Fruit fly (Drosophila melanogaster) whole organism, embryonic: ENCODE results near the gene CG13012.

Experiments used
- Blimp-1 ChIP-seq: fragments of 200-800 bp; sonication (Bioruptor generic); optimal IDR thresholded peaks from 3 replicates; lab custom pipeline; 2018; ENCODE audit warnings: missing biosample characterization, missing genetic modification characterization, mild to moderate bottlenecking, moderate library complexity, missing genetic modification reagents
- CG10147 ChIP-seq: fragments of 200-800 bp; sonication (Bioruptor generic); optimal IDR thresholded peaks from 2 replicates; lab custom pipeline; 2019; ENCODE audit warnings: missing biosample characterization, mild to moderate bottlenecking, missing genetic modification characterization, moderate library complexity
- CG5245 ChIP-seq: fragments of 200-800 bp; sonication (Bioruptor generic); optimal IDR thresholded peaks from 3 replicates; lab custom pipeline; 2016; ENCODE audit warnings: missing biosample characterization, missing genetic modification characterization
- CG7786 ChIP-seq: fragments of 200-800 bp; sonication (Bioruptor generic); optimal IDR thresholded peaks from 2 replicates; lab custom pipeline; 2016; ENCODE audit warnings: missing biosample characterization, missing genetic modification characterization
- CG8388 ChIP-seq: fragments of 200-800 bp; sonication (Bioruptor generic); optimal IDR thresholded peaks from 2 replicates; lab custom pipeline; 2019; ENCODE audit warnings: missing biosample characterization, mild to moderate bottlenecking, missing genetic modification characterization, moderate library complexity
- Xrp1 ChIP-seq: fragments of 200-800 bp; sonication (Bioruptor generic); IDR thresholded peaks from 2 replicates; pipeline ENCODE4 v1.3.6; 2022; ENCODE audit warnings: missing biosample characterization, missing genetic modification characterization
- YL-1 ChIP-seq: fragments of 200-800 bp; sonication (Bioruptor generic); optimal IDR thresholded peaks from 3 replicates; lab custom pipeline; 2017; ENCODE audit warnings: missing biosample characterization, mild to moderate bottlenecking, missing genetic modification characterization
- prd ChIP-seq, 3 experiments: fragments of >200 bp in 2 of 3; fragments of 200-800 bp in 1 of 3; sonication (Bioruptor generic) in 1 of 3; optimal IDR thresholded peaks in 2 of 3; IDR thresholded peaks in 1 of 3; 2 replicates in 2 of 3; 3 replicates in 1 of 3; pipeline versions ENCODE4 v1.3.6 to Lab custom; 2017 to 2022; ENCODE audit warnings: missing biosample characterization in 1 of 3, missing genetic modification characterization in 1 of 3

DNA sequence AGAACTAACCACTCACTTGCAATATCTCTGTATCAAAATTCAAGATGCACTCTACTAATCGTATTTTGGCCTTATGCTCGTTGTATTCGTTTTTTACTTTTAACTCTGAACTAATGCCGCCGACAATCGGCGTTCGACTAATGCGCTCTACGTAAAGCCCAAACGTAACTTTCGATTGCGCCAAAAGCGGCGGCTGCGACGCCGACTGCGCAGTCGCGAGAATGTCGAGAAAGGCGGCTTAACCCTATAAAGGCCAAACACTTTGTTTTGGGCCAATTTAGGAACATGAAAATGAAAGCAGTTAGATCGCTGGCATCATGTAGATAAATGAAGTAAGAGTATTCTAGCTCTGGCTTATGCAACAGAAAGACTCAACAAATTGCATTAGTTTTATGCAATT lies 3.6 kb downstream of the CG13012 start:
- TF ChIP-seq prd (optimal IDR thresholded peaks at IDR 0.05; lab: Kevin White, UChicago), result no peak
- TF ChIP-seq prd (GFP tag; IDR thresholded peaks at IDR 0.05; lab: Robert Waterston, UW), result no peak
- TF ChIP-seq YL-1 (GFP tag; lab: Kevin White, UChicago), result no peak
- no peak for TF ChIP-seq CG5245 (GFP tag; lab: Kevin White, UChicago)
- no peak for TF ChIP-seq Xrp1 (GFP tag; lab: Robert Waterston, UW)
- TF ChIP-seq CG8388 (GFP tag; lab: Kevin White, UChicago), result no peak
- no peak for TF ChIP-seq CG7786
- no peak for TF ChIP-seq Blimp-1 (GFP tag; lab: Kevin White, UChicago)
- no peak for TF ChIP-seq CG10147 (GFP tag; lab: Kevin White, UChicago)
